Fruit fly (Drosophila melanogaster) whole organism, embryonic: ENCODE measurements around the gene Arpc2.
A peak's percentile ranks its signal among the peaks of the same experiment; 100 is the strongest.

ENCODE experiments used
- Atf-2 ChIP-seq: fragments of 200-800 bp; sonication (Bioruptor generic); optimal IDR thresholded peaks from 2 replicates; lab custom pipeline; 2016; ENCODE audit warnings: missing biosample characterization, missing genetic modification characterization
- B-H1 ChIP-seq: fragments of 200-800 bp; sonication (Bioruptor generic); IDR thresholded peaks from 3 replicates; pipeline ENCODE4 v1.3.6; 2022; ENCODE audit warnings: missing biosample characterization, missing genetic modification characterization
- CG11723 ChIP-seq: fragments of 200-800 bp; sonication (Bioruptor generic); optimal IDR thresholded peaks from 2 replicates; lab custom pipeline; 2017; ENCODE audit warnings: missing biosample characterization, mild to moderate bottlenecking, missing genetic modification characterization
- CG12104 ChIP-seq: fragments of 200-800 bp; sonication (Bioruptor generic); optimal IDR thresholded peaks from 3 replicates; lab custom pipeline; 2016; ENCODE audit warnings: missing biosample characterization, missing genetic modification characterization
- CG13894 ChIP-seq: fragments of 200-800 bp; sonication (Bioruptor generic); optimal IDR thresholded peaks from 3 replicates; lab custom pipeline; 2018; ENCODE audit warnings: missing biosample characterization, mild to moderate bottlenecking, missing genetic modification characterization, moderate library complexity
- CG15073 ChIP-seq: fragments of 200-800 bp; sonication (Bioruptor generic); optimal IDR thresholded peaks from 2 replicates; lab custom pipeline; 2016; ENCODE audit warnings: missing biosample characterization, missing genetic modification characterization
- CG17802 ChIP-seq: fragments of 200-800 bp; sonication (Bioruptor generic); optimal IDR thresholded peaks from 2 replicates; lab custom pipeline; 2018; ENCODE audit warnings: missing biosample characterization, mild to moderate bottlenecking, missing genetic modification characterization, moderate library complexity
- CG18764 ChIP-seq: fragments of 200-800 bp; sonication (Bioruptor generic); optimal IDR thresholded peaks from 3 replicates; lab custom pipeline; 2016; ENCODE audit warnings: missing biosample characterization, missing genetic modification characterization
- CG2199 ChIP-seq: fragments of 200-800 bp; sonication (Bioruptor generic); IDR thresholded peaks from 3 replicates; pipeline ENCODE4 v1.3.6; 2022; ENCODE audit warnings: missing biosample characterization, missing genetic modification characterization
- CG3407 ChIP-seq: fragments of 200-800 bp; sonication (Bioruptor generic); optimal IDR thresholded peaks from 2 replicates; lab custom pipeline; 2018; ENCODE audit warnings: missing biosample characterization, mild to moderate bottlenecking, missing genetic modification characterization
- CG34422 ChIP-seq: fragments of 200-800 bp; sonication (Bioruptor generic); IDR thresholded peaks from 3 replicates; pipeline ENCODE4 v1.3.6; 2022; ENCODE audit warnings: missing biosample characterization, missing genetic modification characterization
- CG4282 ChIP-seq: fragments of 200-800 bp; sonication (Bioruptor generic); optimal IDR thresholded peaks from 2 replicates; lab custom pipeline; 2016; ENCODE audit warnings: missing biosample characterization, missing genetic modification characterization
- CG6791 ChIP-seq: fragments of 200-800 bp; sonication (Bioruptor generic); IDR thresholded peaks from 3 replicates; pipeline ENCODE4 v1.3.6; 2022; ENCODE audit warnings: missing biosample characterization, missing genetic modification characterization; ENCODE audit not compliant: partially characterized antibody
- CG7786 ChIP-seq: fragments of 200-800 bp; sonication (Bioruptor generic); optimal IDR thresholded peaks from 2 replicates; lab custom pipeline; 2016; ENCODE audit warnings: missing biosample characterization, missing genetic modification characterization
- CG8281 ChIP-seq: fragments of 200-800 bp; sonication (Bioruptor generic); optimal IDR thresholded peaks from 2 replicates; lab custom pipeline; 2018; ENCODE audit warnings: missing biosample characterization, mild to moderate bottlenecking, missing genetic modification characterization, moderate library complexity
- CG9797 ChIP-seq: fragments of 200-800 bp; sonication (Bioruptor generic); optimal IDR thresholded peaks from 3 replicates; lab custom pipeline; 2018; ENCODE audit warnings: missing biosample characterization, mild to moderate bottlenecking, missing genetic modification characterization
- D19B ChIP-seq: fragments of 200-800 bp; sonication (Bioruptor generic); optimal IDR thresholded peaks from 2 replicates; lab custom pipeline; 2017; ENCODE audit warnings: missing biosample characterization, mild to moderate bottlenecking, missing genetic modification characterization
- GATAe ChIP-seq: fragments of 200-800 bp; sonication (Bioruptor generic); conservative IDR thresholded peaks from 2 replicates; pipeline ENCODE4 v1.3.6; 2022; ENCODE audit warnings: missing biosample characterization, missing genetic modification characterization
- HmgD ChIP-seq: fragments of 200-800 bp; sonication (Bioruptor generic); optimal IDR thresholded peaks from 3 replicates; lab custom pipeline; 2016; ENCODE audit warnings: missing biosample characterization, missing genetic modification characterization
- HmgZ ChIP-seq: fragments of 200-800 bp; sonication (Bioruptor generic); optimal IDR thresholded peaks from 2 replicates; lab custom pipeline; 2018; ENCODE audit warnings: missing biosample characterization, mild to moderate bottlenecking, missing genetic modification characterization
- NFAT ChIP-seq: fragments of 200-800 bp; sonication (Bioruptor generic); IDR thresholded peaks from 2 replicates; pipeline ENCODE4 v1.3.6; 2022; ENCODE audit warnings: missing biosample characterization, missing genetic modification characterization
- NK7.1 ChIP-seq: fragments of 200-800 bp; sonication (Bioruptor generic); optimal IDR thresholded peaks from 3 replicates; lab custom pipeline; 2016; ENCODE audit warnings: missing biosample characterization, missing genetic modification characterization
- Nf-YB ChIP-seq: fragments of 200-800 bp; sonication (Bioruptor generic); optimal IDR thresholded peaks from 3 replicates; lab custom pipeline; 2019; ENCODE audit warnings: missing biosample characterization, mild to moderate bottlenecking, missing genetic modification characterization, moderate library complexity
- Ptx1 ChIP-seq: fragments of 200-800 bp; sonication (Bioruptor generic); IDR thresholded peaks from 2 replicates; pipeline ENCODE4 v1.3.6; 2022; ENCODE audit warnings: missing biosample characterization, missing genetic modification characterization
- Six4 ChIP-seq: fragments of 200-800 bp; sonication (Bioruptor generic); optimal IDR thresholded peaks from 2 replicates; lab custom pipeline; 2016; ENCODE audit warnings: missing biosample characterization, missing genetic modification characterization
- Sox100B ChIP-seq: fragments of 200-800 bp; sonication (Bioruptor generic); optimal IDR thresholded peaks from 3 replicates; lab custom pipeline; 2018; ENCODE audit warnings: missing biosample characterization, mild to moderate bottlenecking, missing genetic modification characterization
- Usf ChIP-seq: fragments of 200-800 bp; sonication (Bioruptor generic); optimal IDR thresholded peaks from 2 replicates; lab custom pipeline; 2017; ENCODE audit warnings: missing genotype, missing biosample characterization, missing genetic modification characterization
- ac ChIP-seq: fragments of 200-800 bp; sonication (Bioruptor generic); optimal IDR thresholded peaks from 3 replicates; lab custom pipeline; 2017; ENCODE audit warnings: missing biosample characterization, mild to moderate bottlenecking, missing genetic modification characterization
- al ChIP-seq: fragments of 200-800 bp; sonication (Bioruptor generic); IDR thresholded peaks from 2 replicates; pipeline ENCODE4 v1.3.6; 2022; ENCODE audit warnings: missing biosample characterization, missing genetic modification characterization
- bcd ChIP-seq: fragments of 200-800 bp; sonication (Bioruptor generic); optimal IDR thresholded peaks from 2 replicates; lab custom pipeline; 2017; ENCODE audit warnings: missing biosample characterization, mild to moderate bottlenecking, missing genetic modification characterization
- croc ChIP-seq: fragments of 200-800 bp; sonication (Bioruptor generic); conservative IDR thresholded peaks from 3 replicates; pipeline ENCODE4 v1.3.6; 2022; ENCODE audit warnings: missing biosample characterization, missing genetic modification characterization
- dm ChIP-seq: fragments of 200-800 bp; sonication (Bioruptor generic); optimal IDR thresholded peaks from 3 replicates; lab custom pipeline; 2016; ENCODE audit warnings: missing biosample characterization, missing genetic modification characterization
- dmrt11E ChIP-seq: fragments of 200-800 bp; sonication (Bioruptor generic); optimal IDR thresholded peaks from 3 replicates; lab custom pipeline; 2018; ENCODE audit warnings: missing biosample characterization, mild to moderate bottlenecking, missing genetic modification characterization, moderate library complexity
- esg ChIP-seq: fragments of 200-800 bp; sonication (Bioruptor generic); conservative IDR thresholded peaks from 2 replicates; pipeline ENCODE4 v1.3.6; 2022; ENCODE audit warnings: missing biosample characterization, missing genetic modification characterization
- kah ChIP-seq: fragments of 200-800 bp; sonication (Bioruptor generic); optimal IDR thresholded peaks from 2 replicates; lab custom pipeline; 2018; ENCODE audit warnings: missing biosample characterization, mild to moderate bottlenecking, missing genetic modification characterization
- kni ChIP-seq: fragments of 200-800 bp; sonication (Bioruptor generic); optimal IDR thresholded peaks from 3 replicates; lab custom pipeline; 2017; ENCODE audit warnings: mild to moderate bottlenecking, missing biosample characterization, missing genetic modification reagents, missing genetic modification characterization
- knrl ChIP-seq: fragments of 200-800 bp; sonication (Bioruptor generic); IDR thresholded peaks from 3 replicates; pipeline ENCODE4 v1.3.6; 2022; ENCODE audit warnings: missing biosample characterization, missing genetic modification characterization; ENCODE audit not compliant: partially characterized antibody
- nom ChIP-seq: fragments of 200-800 bp; sonication (Bioruptor generic); optimal IDR thresholded peaks from 2 replicates; lab custom pipeline; 2017; ENCODE audit warnings: missing biosample characterization, missing genetic modification characterization, mild to moderate bottlenecking, moderate library complexity, missing genetic modification reagents
- pb ChIP-seq: fragments of 200-800 bp; sonication (Bioruptor generic); optimal IDR thresholded peaks from 3 replicates; lab custom pipeline; 2016; ENCODE audit warnings: missing biosample characterization, missing genetic modification characterization
- pho ChIP-seq: fragments of 200-800 bp; sonication (Bioruptor generic); optimal IDR thresholded peaks from 2 replicates; lab custom pipeline; 2016; ENCODE audit warnings: missing biosample characterization, missing genetic modification characterization
- pita ChIP-seq: fragments of 200-800 bp; sonication (Bioruptor generic); optimal IDR thresholded peaks from 2 replicates; lab custom pipeline; 2017; ENCODE audit warnings: missing biosample characterization, mild to moderate bottlenecking, missing genetic modification characterization
- pnt ChIP-seq: fragments of 200-800 bp; sonication (Bioruptor generic); optimal IDR thresholded peaks from 3 replicates; lab custom pipeline; 2016; ENCODE audit warnings: missing biosample characterization, missing genetic modification characterization
- run ChIP-seq: fragments of 200-800 bp; sonication (Bioruptor generic); optimal IDR thresholded peaks from 3 replicates; lab custom pipeline; 2018; ENCODE audit warnings: missing biosample characterization, mild to moderate bottlenecking, missing genetic modification characterization
- sd ChIP-seq: fragments of 200-800 bp; sonication (Bioruptor generic); optimal IDR thresholded peaks from 3 replicates; lab custom pipeline; 2018; ENCODE audit warnings: missing biosample characterization, mild to moderate bottlenecking, missing genetic modification characterization, moderate library complexity
- shn ChIP-seq: fragments of 200-800 bp; sonication (Bioruptor generic); optimal IDR thresholded peaks from 3 replicates; lab custom pipeline; 2016; ENCODE audit warnings: missing biosample characterization, missing genetic modification characterization
- slou ChIP-seq: fragments of 200-800 bp; sonication (Bioruptor generic); optimal IDR thresholded peaks from 3 replicates; lab custom pipeline; 2016; ENCODE audit warnings: missing biosample characterization, missing genetic modification characterization
- stwl ChIP-seq: fragments of 200-800 bp; sonication (Bioruptor generic); optimal IDR thresholded peaks from 3 replicates; lab custom pipeline; 2018; ENCODE audit warnings: missing biosample characterization, mild to moderate bottlenecking, missing genetic modification characterization, moderate library complexity
- tin ChIP-seq: fragments of 200-800 bp; sonication (Bioruptor generic); optimal IDR thresholded peaks from 3 replicates; lab custom pipeline; 2016; ENCODE audit warnings: missing biosample characterization, missing genetic modification characterization
- tll ChIP-seq, 2 experiments: fragments of 200-800 bp in 1 of 2; fragments of >200 bp in 1 of 2; sonication (Bioruptor generic) in 1 of 2; optimal IDR thresholded peaks; 2 replicates each; lab custom pipeline; 2017 to 2019; ENCODE audit warnings: missing biosample characterization in 2 of 2, missing genetic modification characterization in 2 of 2, mild to moderate bottlenecking in 1 of 2, moderate library complexity in 1 of 2
- zen ChIP-seq: fragments of 200-800 bp; sonication (Bioruptor generic); optimal IDR thresholded peaks from 3 replicates; lab custom pipeline; 2018; ENCODE audit warnings: missing biosample characterization, mild to moderate bottlenecking, missing genetic modification characterization, moderate library complexity
- zfh1 ChIP-seq: fragments of 200-800 bp; sonication (Bioruptor generic); IDR thresholded peaks from 3 replicates; pipeline ENCODE4 v1.3.6; 2022; ENCODE audit warnings: missing biosample characterization, missing genetic modification characterization

Arpc2 gene

DNA sequence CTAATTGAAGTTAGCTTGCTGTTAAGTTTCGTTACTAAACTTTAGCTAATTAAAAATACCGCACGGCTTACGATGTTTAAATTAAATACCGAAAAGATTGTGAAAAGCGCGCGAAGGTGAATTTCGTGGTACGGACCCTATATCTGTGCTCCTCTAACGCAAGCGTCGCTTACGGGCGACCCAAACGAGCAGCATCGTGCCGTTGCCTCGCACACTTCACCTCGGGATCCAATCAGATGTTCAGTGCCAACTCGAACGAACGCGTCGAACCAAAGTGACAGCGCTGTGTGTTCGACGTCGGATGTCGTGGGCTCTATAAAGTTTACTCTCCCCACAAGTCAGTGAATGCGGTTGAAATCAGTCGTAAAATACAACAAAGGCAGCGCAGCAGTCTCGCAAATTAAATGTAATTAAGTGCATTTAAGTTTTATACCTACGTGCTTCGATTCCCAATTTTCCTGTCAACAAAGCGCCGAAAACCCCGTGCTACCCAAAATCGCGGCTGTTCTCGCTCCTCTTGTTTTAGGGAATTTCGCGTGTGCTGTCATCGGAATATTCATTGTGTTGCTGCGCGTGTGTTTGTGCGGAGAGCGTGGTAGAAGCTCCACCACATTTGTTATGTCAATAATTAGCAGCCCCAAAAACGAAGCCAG, 12.0 kb downstream of the Arpc2 start (continued):
- TF ChIP-seq Nf-YB (GFP tag; lab: Kevin White, UChicago) (no peak), stwl (peak; percentile 74), CG17802 (tag; lab: Kevin White, UChicago) (no peak), CG7786 (GFP tag; lab: Kevin White, UChicago) (no peak), B-H1 (no peak), Atf-2 (GFP tag; lab: Kevin White, UChicago) (no peak), CG18764 (GFP tag; lab: Kevin White, UChicago) (no peak), sd (tag; lab: Kevin White, UChicago) (peak; percentile 70), CG9797 (GFP tag; lab: Kevin White, UChicago) (peak; percentile 17), kni (GFP tag; lab: Kevin White, UChicago) (no peak), slou (GFP tag; lab: Kevin White, UChicago) (no peak), ac (no peak), NFAT (GFP tag; lab: Robert Waterston, UW) (no peak), nom (GFP tag; lab: Kevin White, UChicago) (peak; percentile 53), D19B (GFP tag; lab: Kevin White, UChicago) (no peak), CG13894 (no peak), CG6791 (GFP tag; lab: Robert Waterston, UW) (no peak), pita (no peak), NK7.1 (GFP tag; lab: Kevin White, UChicago) (no peak), Ptx1 (GFP tag; lab: Robert Waterston, UW) (no peak), dmrt11E (tag; lab: Kevin White, UChicago) (no peak), run (peak; percentile 25), pnt (GFP tag; lab: Kevin White, UChicago) (no peak), al (no peak), knrl (GFP tag; lab: Robert Waterston, UW) (0 out of 3 replicates have a peak, but pooled peaks have one; percentile 24), Usf (GFP tag; lab: Kevin White, UChicago) (no peak), shn (GFP tag; lab: Kevin White, UChicago) (no peak), kah (GFP tag; lab: Kevin White, UChicago) (no peak), Sox100B (GFP tag; lab: Kevin White, UChicago) (no peak), GATAe (no peak), HmgZ (tag; lab: Kevin White, UChicago) (peak; percentile 40), HmgD (no peak), CG11723 (GFP tag; lab: Kevin White, UChicago) (no peak), CG8281 (no peak), pb (no peak), bcd (GFP tag; lab: Kevin White, UChicago) (no peak), CG34422 (GFP tag; lab: Robert Waterston, UW) (peak; percentile 35; the same call in 1 of the 3 replicates), esg (GFP tag; lab: Robert Waterston, UW) (no peak), tll (GFP tag; optimal IDR thresholded peaks at IDR 0.05; lab: Kevin White, UChicago) (no peak), CG2199 (no peak), croc (no peak), CG4282 (no peak), zen (no peak), CG15073 (no peak), tin (GFP tag; lab: Kevin White, UChicago) (no peak), Six4 (no peak), pho (GFP tag; lab: Kevin White, UChicago) (no peak), CG3407 (GFP tag; lab: Kevin White, UChicago) (no peak), CG12104 (GFP tag; lab: Kevin White, UChicago) (no peak), dm (GFP tag; lab: Kevin White, UChicago) (peak; percentile 48), zfh1 (GFP tag; lab: Robert Waterston, UW) (no peak)
